Worm (Caenorhabditis elegans) whole organism, L2 larva: ENCODE results near the gene fbxa-82.

ENCODE experiments used
- C34F6.9 ChIP-seq: fragments of 150-350 bp; optimal IDR thresholded peaks from 2 replicates; lab custom pipeline; 2014; ENCODE audit warnings: missing biosample characterization, missing genetic modification characterization
- F13H6.1 ChIP-seq: sonication (generic microtip); optimal IDR thresholded peaks from 2 replicates; lab custom pipeline; 2016; ENCODE audit warnings: missing genetic modification characterization, missing compliant biosample characterization
- R02D3.7 ChIP-seq: fragments of 150-350 bp; optimal IDR thresholded peaks from 2 replicates; lab custom pipeline; 2014; ENCODE audit warnings: missing biosample characterization, missing genetic modification characterization
- Y55F3AM.14 ChIP-seq: fragments of 200-800 bp; sonication (Bioruptor generic); optimal IDR thresholded peaks from 2 replicates; lab custom pipeline; 2018; ENCODE audit warnings: mild to moderate bottlenecking, missing genetic modification characterization, missing compliant biosample characterization
- ZK546.5 ChIP-seq: sonication (generic microtip); optimal IDR thresholded peaks from 2 replicates; lab custom pipeline; 2017; ENCODE audit warnings: missing biosample characterization, missing genetic modification characterization
- alr-1 ChIP-seq: fragments of 150-350 bp; optimal IDR thresholded peaks from 2 replicates; lab custom pipeline; 2014; ENCODE audit warnings: missing biosample characterization, missing genetic modification characterization
- aly-2 ChIP-seq: fragments of 150-350 bp; optimal IDR thresholded peaks from 2 replicates; lab custom pipeline; 2014; ENCODE audit warnings: missing biosample characterization, missing genetic modification characterization
- ama-1 ChIP-seq: fragments of 150-350 bp; optimal IDR thresholded peaks from 2 replicates; lab custom pipeline; 2018; ENCODE audit warnings: inconsistent platforms
- blmp-1 ChIP-seq: sonication (generic microtip); optimal IDR thresholded peaks from 2 replicates; lab custom pipeline; 2017; ENCODE audit warnings: missing genetic modification characterization, mild to moderate bottlenecking, missing compliant biosample characterization, antibody characterized with exemption, moderate library complexity; ENCODE audit not compliant: insufficient read depth
- ceh-16 ChIP-seq: fragments of 150-350 bp; optimal IDR thresholded peaks from 2 replicates; lab custom pipeline; 2014; ENCODE audit warnings: missing biosample characterization, missing genetic modification characterization
- ceh-82 ChIP-seq: fragments of 150-350 bp; optimal IDR thresholded peaks from 2 replicates; lab custom pipeline; 2014; ENCODE audit warnings: missing biosample characterization, missing genetic modification characterization
- crh-2 ChIP-seq: sonication (generic microtip); optimal IDR thresholded peaks from 2 replicates; lab custom pipeline; 2017; ENCODE audit warnings: missing biosample characterization, missing genetic modification characterization
- dmd-4 ChIP-seq: sonication (generic microtip); optimal IDR thresholded peaks from 2 replicates; lab custom pipeline; 2017; ENCODE audit warnings: missing biosample characterization, missing genetic modification characterization
- egl-27 ChIP-seq: sonication (generic microtip); optimal IDR thresholded peaks from 3 replicates; lab custom pipeline; 2017; ENCODE audit warnings: missing biosample characterization, missing genetic modification reagents, missing genetic modification characterization
- elt-1 ChIP-seq: fragments of 150-350 bp; optimal IDR thresholded peaks from 2 replicates; lab custom pipeline; 2014; ENCODE audit warnings: missing biosample characterization, missing genetic modification characterization
- elt-3 ChIP-seq: sonication (generic microtip); optimal IDR thresholded peaks from 2 replicates; lab custom pipeline; 2017; ENCODE audit warnings: missing biosample characterization, missing genetic modification characterization
- fos-1 ChIP-seq: fragments of 150-350 bp; optimal IDR thresholded peaks from 2 replicates; lab custom pipeline; 2014; ENCODE audit warnings: missing biosample characterization, missing genetic modification characterization
- gmeb-1 ChIP-seq: fragments of 150-350 bp; optimal IDR thresholded peaks from 2 replicates; lab custom pipeline; 2014; ENCODE audit warnings: missing biosample characterization, missing genetic modification characterization
- lin-11 ChIP-seq: fragments of 150-350 bp; sonication (generic microtip); optimal IDR thresholded peaks from 2 replicates; lab custom pipeline; 2014; ENCODE audit warnings: missing biosample characterization, missing genetic modification characterization, inconsistent platforms, mixed read lengths
- lin-13 ChIP-seq: fragments of 150-350 bp; optimal IDR thresholded peaks from 2 replicates; lab custom pipeline; 2014; ENCODE audit warnings: missing biosample characterization, missing genetic modification reagents, missing genetic modification characterization
- lin-39 ChIP-seq: fragments of 150-350 bp; optimal IDR thresholded peaks from 2 replicates; lab custom pipeline; 2014; ENCODE audit warnings: missing biosample characterization, missing genetic modification reagents, missing genetic modification characterization
- lsy-2 ChIP-seq, 2 experiments: fragments of 150-350 bp in 1 of 2; sonication (generic microtip) in 1 of 2; optimal IDR thresholded peaks; 2 replicates each; lab custom pipeline; 2014 to 2017; ENCODE audit warnings: missing biosample characterization in 2 of 2, missing genetic modification characterization in 2 of 2
- mab-5 ChIP-seq: fragments of 150-350 bp; optimal IDR thresholded peaks from 2 replicates; lab custom pipeline; 2014; ENCODE audit warnings: missing biosample characterization, missing genetic modification characterization
- mbf-1 ChIP-seq: sonication (generic microtip); optimal IDR thresholded peaks from 2 replicates; lab custom pipeline; 2017; ENCODE audit warnings: missing biosample characterization, missing genetic modification characterization
- mdl-1 ChIP-seq, 2 experiments: fragments of 150-350 bp in 1 of 2; sonication (generic microtip) in 1 of 2; optimal IDR thresholded peaks; 2 replicates each; lab custom pipeline; 2017; ENCODE audit warnings: missing biosample characterization in 2 of 2, missing genetic modification characterization in 2 of 2
- nhr-10 ChIP-seq: sonication (generic microtip); optimal IDR thresholded peaks from 2 replicates; lab custom pipeline; 2017; ENCODE audit warnings: missing biosample characterization, missing genetic modification characterization
- nhr-11 ChIP-seq: fragments of 150-350 bp; optimal IDR thresholded peaks from 2 replicates; lab custom pipeline; 2014; ENCODE audit warnings: missing biosample characterization, missing genetic modification characterization
- nhr-12 ChIP-seq: fragments of 150-350 bp; optimal IDR thresholded peaks from 2 replicates; lab custom pipeline; 2014; ENCODE audit warnings: missing biosample characterization, missing genetic modification characterization
- nhr-129 ChIP-seq: fragments of 150-350 bp; optimal IDR thresholded peaks from 2 replicates; lab custom pipeline; 2014; ENCODE audit warnings: missing biosample characterization, missing genetic modification characterization
- nhr-21 ChIP-seq: fragments of 150-350 bp; optimal IDR thresholded peaks from 2 replicates; lab custom pipeline; 2014; ENCODE audit warnings: missing biosample characterization, missing genetic modification characterization
- nhr-23 ChIP-seq: fragments of 150-350 bp; optimal IDR thresholded peaks from 2 replicates; lab custom pipeline; 2014; ENCODE audit warnings: missing biosample characterization, missing genetic modification reagents, missing genetic modification characterization
- nhr-237 ChIP-seq: fragments of 150-350 bp; optimal IDR thresholded peaks from 2 replicates; lab custom pipeline; 2014; ENCODE audit warnings: missing biosample characterization, missing genetic modification characterization
- nhr-25 ChIP-seq: fragments of 150-350 bp; sonication (generic microtip); optimal IDR thresholded peaks from 3 replicates; lab custom pipeline; 2014; ENCODE audit warnings: missing biosample characterization, missing genetic modification characterization
- nhr-6 ChIP-seq: fragments of 150-350 bp; optimal IDR thresholded peaks from 2 replicates; lab custom pipeline; 2014; ENCODE audit warnings: missing biosample characterization, missing genetic modification characterization
- nhr-77 ChIP-seq: fragments of 150-350 bp; optimal IDR thresholded peaks from 2 replicates; lab custom pipeline; 2014; ENCODE audit warnings: missing biosample characterization, missing genetic modification characterization
- peb-1 ChIP-seq: fragments of 150-350 bp; optimal IDR thresholded peaks from 2 replicates; lab custom pipeline; 2014; ENCODE audit warnings: missing biosample characterization, missing genetic modification characterization
- sem-4 ChIP-seq: fragments of 150-350 bp; optimal IDR thresholded peaks from 2 replicates; lab custom pipeline; 2014; ENCODE audit warnings: missing biosample characterization, missing genetic modification reagents, missing genetic modification characterization
- skn-1 ChIP-seq: sonication (generic microtip); optimal IDR thresholded peaks from 2 replicates; lab custom pipeline; 2017; ENCODE audit warnings: missing biosample characterization, missing genetic modification characterization
- sma-3 ChIP-seq: sonication (generic microtip); optimal IDR thresholded peaks from 2 replicates; lab custom pipeline; 2016; ENCODE audit warnings: missing genetic modification reagents, missing genetic modification characterization, missing compliant biosample characterization
- sma-9 ChIP-seq, 2 experiments: fragments of 150-350 bp in 1 of 2; sonication (generic microtip) in 1 of 2; optimal IDR thresholded peaks; 2 replicates each; lab custom pipeline; 2014 to 2016; ENCODE audit warnings: missing genetic modification characterization in 2 of 2, mild to moderate bottlenecking in 1 of 2, missing biosample characterization in 1 of 2, missing compliant biosample characterization in 1 of 2, missing genetic modification reagents in 1 of 2, moderate library complexity in 1 of 2
- snpc-4 ChIP-seq: fragments of 150-350 bp; optimal IDR thresholded peaks from 2 replicates; lab custom pipeline; 2014; ENCODE audit warnings: missing biosample characterization, missing genetic modification characterization
- unc-39 ChIP-seq: fragments of 150-350 bp; optimal IDR thresholded peaks from 2 replicates; lab custom pipeline; 2014; ENCODE audit warnings: missing biosample characterization, missing genetic modification characterization
- unc-55 ChIP-seq: fragments of 150-350 bp; sonication (generic microtip); optimal IDR thresholded peaks from 3 replicates; lab custom pipeline; 2014; ENCODE audit warnings: missing biosample characterization, missing genetic modification reagents, missing genetic modification characterization
- unc-62 ChIP-seq: fragments of 150-350 bp; optimal IDR thresholded peaks from 2 replicates; lab custom pipeline; 2014; ENCODE audit warnings: missing biosample characterization, missing genetic modification reagents, missing genetic modification characterization
- zag-1 ChIP-seq: fragments of 150-350 bp; optimal IDR thresholded peaks from 2 replicates; lab custom pipeline; 2014; ENCODE audit warnings: missing biosample characterization, missing genetic modification characterization
- ztf-1 ChIP-seq: fragments of 200-800 bp; sonication (Bioruptor generic); conservative IDR thresholded peaks from 2 replicates; pipeline ENCODE4 v1.3.6; 2022; ENCODE audit warnings: missing genetic modification characterization, missing compliant biosample characterization
- ztf-11 ChIP-seq: sonication (generic microtip); optimal IDR thresholded peaks from 2 replicates; lab custom pipeline; 2017; ENCODE audit warnings: missing biosample characterization, missing genetic modification characterization
- ztf-4 ChIP-seq: fragments of 150-350 bp; optimal IDR thresholded peaks from 2 replicates; lab custom pipeline; 2014; ENCODE audit warnings: missing biosample characterization, missing genetic modification characterization

Gene fbxa-82

DNA sequence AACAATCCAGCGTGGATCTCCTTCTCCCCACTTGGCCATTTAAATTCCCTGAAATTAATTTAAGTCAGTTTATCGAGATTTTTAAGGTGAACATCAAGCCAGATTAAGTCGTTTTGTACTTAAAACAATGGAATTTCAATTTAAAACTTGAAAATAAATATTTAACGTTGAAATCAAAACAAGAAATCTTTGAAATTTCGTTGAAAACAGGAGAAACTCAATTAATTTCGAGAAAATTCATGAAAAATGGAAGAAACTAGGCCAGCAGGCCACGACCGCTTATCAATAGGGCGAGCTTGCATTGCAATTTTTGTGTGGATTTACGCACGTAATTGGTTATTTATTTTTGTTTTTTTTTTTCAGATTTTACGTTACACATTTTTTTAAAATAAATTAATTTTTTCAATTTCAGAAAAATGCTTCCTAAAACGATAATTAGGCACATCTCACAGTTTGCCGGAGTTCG, 33.0 kb upstream of the fbxa-82 start, which contains the start of the genes ahsa-1 and C01G10.7 (continued):
- no peak for TF ChIP-seq elt-3 (tag; lab: Kevin White, UChicago)
- peak; percentile 81 for TF ChIP-seq gmeb-1 (tag; lab: Kevin White, UChicago)
- TF ChIP-seq F13H6.1 (tag; lab: Kevin White, UChicago) = peak; percentile 86

DNA sequence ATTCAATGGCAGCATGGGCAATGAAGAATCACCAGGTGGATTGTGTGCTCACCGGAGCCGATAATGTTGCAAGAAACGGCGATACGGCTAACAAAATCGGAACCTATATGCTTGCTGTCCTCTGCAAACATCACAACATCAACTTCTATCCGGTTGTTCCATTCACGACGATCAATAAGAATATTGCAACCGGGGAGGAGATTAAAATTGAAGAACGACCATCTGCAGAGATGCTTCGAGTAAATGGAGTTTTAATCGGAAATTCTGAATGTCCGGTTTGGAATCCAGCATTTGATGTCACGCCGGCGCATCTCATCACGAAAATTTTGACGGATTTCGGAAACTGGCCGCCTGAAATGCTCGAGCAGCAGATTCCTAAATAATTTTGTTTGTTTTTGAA, 31.3 kb upstream of the fbxa-82 start:
- no peak for TF ChIP-seq blmp-1 (tag; lab: Kevin White, UChicago)
- no peak for TF ChIP-seq skn-1
- TF ChIP-seq nhr-12 (tag; lab: Kevin White, UChicago) = no peak
- no peak for TF ChIP-seq lin-11 (tag; lab: Kevin White, UChicago)
- no peak for TF ChIP-seq mdl-1 (tag; optimal IDR thresholded peaks at IDR 0.05; lab: Kevin White, UChicago)
- no peak for TF ChIP-seq lin-13 (GFP tag; lab: Kevin White, UChicago)
- no peak for TF ChIP-seq nhr-77 (tag; lab: Kevin White, UChicago)
- TF ChIP-seq unc-62 = no peak
- TF ChIP-seq elt-3 (tag; lab: Kevin White, UChicago) = no peak
- no peak for TF ChIP-seq peb-1 (tag; lab: Kevin White, UChicago)
- TF ChIP-seq sma-3 (GFP tag; lab: Kevin White, UChicago) = no peak
- peak; percentile 3 for TF ChIP-seq crh-2 (tag; lab: Kevin White, UChicago)
- TF ChIP-seq ama-1 = peak; percentile 79
- TF ChIP-seq gmeb-1 (tag; lab: Kevin White, UChicago) = no peak

DNA sequence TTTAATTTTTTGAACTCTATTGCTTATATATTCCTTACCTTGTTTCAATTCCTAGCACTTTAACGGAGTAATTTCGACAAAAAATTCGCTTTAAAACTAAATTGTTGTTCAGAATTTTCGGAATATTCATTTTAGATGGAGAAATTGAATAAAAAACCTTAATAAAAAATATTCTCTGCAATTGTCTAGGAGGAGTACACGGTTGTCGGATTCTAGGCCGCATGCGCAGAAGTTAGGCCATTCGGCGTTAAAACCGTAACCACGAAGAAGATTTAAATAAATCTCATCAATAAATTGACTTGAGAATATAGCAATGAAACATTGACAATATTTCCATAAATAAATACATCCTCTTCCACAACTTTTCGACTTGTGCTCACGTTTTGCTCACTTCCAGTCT, 30.0 kb upstream of the fbxa-82 start, which contains the start of the genes C01G10.10 and C01G10.9:
C01G10.10 (minus strand) TSS at position 151 of the 400 bp plus-strand sequence.
C01G10.9 (plus strand) TSS at position 240 of the 400 bp plus-strand sequence.
- TF ChIP-seq mab-5 (tag; lab: Kevin White, UChicago) (no peak), nhr-129 (no peak), blmp-1 (tag; lab: Kevin White, UChicago) (no peak), Y55F3AM.14 (GFP tag; lab: Kevin White, UChicago) (no peak), dmd-4 (tag; lab: Kevin White, UChicago) (no peak), ztf-1 (GFP tag; lab: Robert Waterston, UW) (no peak), mdl-1 (tag; optimal IDR thresholded peaks at IDR 0.05; lab: Kevin White, UChicago) (no peak), peb-1 (tag; lab: Kevin White, UChicago) (no peak), unc-55 (GFP tag; lab: Kevin White, UChicago) (peak; percentile 47), nhr-21 (tag; lab: Kevin White, UChicago) (no peak), nhr-11 (no peak), egl-27 (no peak), C34F6.9 (tag; lab: Kevin White, UChicago) (peak; percentile 64), lin-11 (tag; lab: Kevin White, UChicago) (no peak), ama-1 (no peak), unc-62 (no peak), nhr-10 (tag; lab: Kevin White, UChicago) (no peak), ceh-82 (no peak), zag-1 (tag; lab: Kevin White, UChicago) (no peak), crh-2 (tag; lab: Kevin White, UChicago) (peak; percentile 45), nhr-237 (tag; lab: Kevin White, UChicago) (no peak), nhr-77 (tag; lab: Kevin White, UChicago) (no peak), nhr-12 (tag; lab: Kevin White, UChicago) (no peak), lin-13 (GFP tag; lab: Kevin White, UChicago) (peak; percentile 51), ZK546.5 (tag; lab: Kevin White, UChicago) (no peak), fos-1 (tag; lab: Kevin White, UChicago) (peak; percentile 9), gmeb-1 (tag; lab: Kevin White, UChicago) (peak; percentile 47), snpc-4 (tag; lab: Kevin White, UChicago) (peak; percentile 50), nhr-23 (tag; lab: Kevin White, UChicago) (no peak), sma-9 (GFP tag; optimal IDR thresholded peaks at IDR 0.05; lab: Kevin White, UChicago) (peak; percentile 82), sma-9 (tag; optimal IDR thresholded peaks at IDR 0.05; lab: Kevin White, UChicago) (no peak), F13H6.1 (tag; lab: Kevin White, UChicago) (peak; percentile 73), lin-39 (tag; lab: Kevin White, UChicago) (no peak), mbf-1 (tag; lab: Kevin White, UChicago) (no peak), ztf-4 (no peak), lsy-2 (tag; optimal IDR thresholded peaks at IDR 0.05; lab: Kevin White, UChicago) (peak; percentile 13 to 75), aly-2 (tag; lab: Kevin White, UChicago) (no peak), ztf-11 (tag; lab: Kevin White, UChicago) (no peak), R02D3.7 (tag; lab: Kevin White, UChicago) (no peak), alr-1 (tag; lab: Kevin White, UChicago) (no peak), nhr-25 (tag; lab: Kevin White, UChicago) (peak; percentile 46), unc-39 (no peak), elt-1 (tag; lab: Kevin White, UChicago) (no peak), skn-1 (no peak), sem-4 (tag; lab: Kevin White, UChicago) (peak; percentile 41), sma-3 (GFP tag; lab: Kevin White, UChicago) (peak; percentile 68), elt-3 (tag; lab: Kevin White, UChicago) (no peak), ceh-16 (tag; lab: Kevin White, UChicago) (peak; percentile 13), nhr-6 (tag; lab: Kevin White, UChicago) (no peak)
